Fruit fly (Drosophila melanogaster) Kc167 (cell line): ENCODE data around the gene CG2865.

Experiments used
- Myc ChIP-seq: fragments of >200 bp; optimal IDR thresholded peaks from 2 replicates; lab custom pipeline; 2017; ENCODE audit warnings: missing external identifiers
- Sin3A ChIP-seq: fragments of >200 bp; optimal IDR thresholded peaks from 2 replicates; lab custom pipeline; 2018; ENCODE audit warnings: missing external identifiers
- h ChIP-seq: fragments of >200 bp; optimal IDR thresholded peaks from 3 replicates; lab custom pipeline; 2018; ENCODE audit warnings: missing external identifiers
- psq ChIP-seq: fragments of >200 bp; optimal IDR thresholded peaks from 2 replicates; lab custom pipeline; 2017; ENCODE audit warnings: missing external identifiers
- ttk ChIP-seq: sonication (Bioruptor generic); optimal IDR thresholded peaks from 2 replicates; lab custom pipeline; 2017; ENCODE audit warnings: missing external identifiers

- TF ChIP-seq psq (lab: Kevin White, UChicago) = no peak
- TF ChIP-seq Sin3A = no peak
- TF ChIP-seq Myc (lab: Kevin White, UChicago) = no peak
- no peak for TF ChIP-seq h (lab: Kevin White, UChicago)
- no peak for TF ChIP-seq ttk
These were observed 18.5 kb downstream of the CG2865 start, which contains the start of gene Grp170 for dm6 chrX:2274704-2275199.
